Worm (Caenorhabditis elegans): Measurements from ENCODE around the gene C29F7.1.

Gene C29F7.1

DNA sequence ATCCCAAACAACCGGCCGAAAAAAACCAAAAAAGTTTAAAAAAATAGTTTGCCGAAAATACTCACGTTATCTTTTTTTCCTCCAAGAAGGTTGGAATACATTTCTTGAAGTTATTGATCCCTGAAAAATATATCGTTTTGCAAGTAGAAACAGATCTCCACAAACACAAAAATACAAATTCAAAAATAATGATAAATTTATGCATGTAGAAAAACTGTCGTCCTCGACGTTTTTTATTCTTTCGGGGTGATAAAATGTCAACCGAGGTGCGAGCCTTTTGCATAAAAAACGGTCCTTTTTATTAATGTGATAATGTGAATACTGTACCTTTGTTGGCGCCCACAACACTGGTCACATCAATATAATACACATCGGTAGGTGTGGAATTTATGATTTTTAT, 54.1 kb downstream of the C29F7.1 start, which contains the start of gene F02D10.2:
F02D10.2 (minus strand) TSS at position 101 of the 400 bp plus-strand sequence.
- TF ChIP-seq ctbp-1 (GFP tag; IDR thresholded peaks at IDR 0.05) = no peak
- no peak for TF ChIP-seq saeg-2 (GFP tag; IDR thresholded peaks at IDR 0.05)
- TF ChIP-seq mep-1 (tag; optimal IDR thresholded peaks at IDR 0.05) = no peak
- TF ChIP-seq F44E2.7 (GFP tag; IDR thresholded peaks at IDR 0.05) = no peak
- TF ChIP-seq madf-5 (GFP tag; IDR thresholded peaks at IDR 0.05) = no peak
- TF ChIP-seq Y75B8A.6 (GFP tag; IDR thresholded peaks at IDR 0.05) = no peak
- no peak for TF ChIP-seq ceh-82 (tag; optimal IDR thresholded peaks at IDR 0.05)
- no peak for TF ChIP-seq zfp-3 (GFP tag; conservative IDR thresholded peaks at IDR 0.05)
- no peak for TF ChIP-seq tag-97 (GFP tag; IDR thresholded peaks at IDR 0.05)
- no peak for TF ChIP-seq F10B5.3 (tag; optimal IDR thresholded peaks at IDR 0.05)
